In genomic region chr2L:9127072-9127646, dm6 we compare ENCODE assay signal across 4 fruit fly cellular contexts.
TF ChIP-seq lines count a peak whose summit lies in the region.

No protein-coding gene starts in this region.

- TF ChIP-seq CTCF in whole organism, embryonic (GFP tag; optimal IDR thresholded peaks at IDR 0.05; lab: Kevin White, UChicago) = no peak

TF ChIP-seq in whole organism, embryonic, 481 proteins besides CTCF, POLR2A, EP300 and RAD21 (continues in another document):
- TF ChIP-seq CG7963 (GFP tag; IDR thresholded peaks at IDR 0.05; lab: Robert Waterston, UW; ENCODE audit: partially characterized antibody) (0 out of 3 replicates have a peak, but pooled peaks have one; percentile 25), zf30C (GFP tag; optimal IDR thresholded peaks at IDR 0.05; lab: Kevin White, UChicago) (no peak), Hsf (GFP tag; optimal IDR thresholded peaks at IDR 0.05; lab: Kevin White, UChicago) (no peak), prd (optimal IDR thresholded peaks at IDR 0.05; lab: Kevin White, UChicago) (no peak), prd (GFP tag; IDR thresholded peaks at IDR 0.05; lab: Robert Waterston, UW) (0 out of 3 replicates have a peak, but pooled peaks have one; percentile 5), phol (tag; optimal IDR thresholded peaks at IDR 0.05; lab: Kevin White, UChicago) (no peak), ci (GFP tag; IDR thresholded peaks at IDR 0.05; lab: Robert Waterston, UW) (peak; percentile 25; the same call in 1 of the 3 replicates), sisA (GFP tag; IDR thresholded peaks at IDR 0.05; lab: Robert Waterston, UW) (peak; percentile 3; the same call in 1 of the 2 replicates), CG5180 (GFP tag; optimal IDR thresholded peaks at IDR 0.05; lab: Kevin White, UChicago) (peak; percentile 68), CG16779 (GFP tag; IDR thresholded peaks at IDR 0.05; lab: Robert Waterston, UW) (no peak), Opbp (GFP tag; IDR thresholded peaks at IDR 0.05; lab: Robert Waterston, UW; ENCODE audit: partially characterized antibody) (0 out of 3 replicates have a peak, but pooled peaks have one; percentile 30), sens (GFP tag; lab: Kevin White, UChicago) (peak; percentile 75), NFAT (GFP tag; IDR thresholded peaks at IDR 0.05; lab: Robert Waterston, UW) (0 out of 2 replicates have a peak, but pooled peaks have one; percentile 22), lmd (GFP tag; IDR thresholded peaks at IDR 0.05; lab: Robert Waterston, UW) (0 out of 2 replicates have a peak, but pooled peaks have one; percentile 17), ap (GFP tag; IDR thresholded peaks at IDR 0.05; lab: Robert Waterston, UW) (peak; percentile 10; the same call in 1 of the 2 replicates), Med (GFP tag; lab: Kevin White, UChicago) (peak; percentile 69), esg (GFP tag; conservative IDR thresholded peaks at IDR 0.05; lab: Robert Waterston, UW) (0 out of 2 replicates have a peak, but pooled peaks have one; percentile 14), crol (GFP tag; IDR thresholded peaks at IDR 0.05; lab: Robert Waterston, UW) (peak; percentile 97), CG6791 (GFP tag; IDR thresholded peaks at IDR 0.05; lab: Robert Waterston, UW; ENCODE audit: partially characterized antibody) (0 out of 3 replicates have a peak, but pooled peaks have one; percentile 54)

TF ChIP-seq in whole organism, prepupa, 60 proteins besides CTCF, POLR2A, EP300 and RAD21:
- TF ChIP-seq net (GFP tag; optimal IDR thresholded peaks at IDR 0.05; lab: Kevin White, UChicago) (no peak), lz (GFP tag; optimal IDR thresholded peaks at IDR 0.05; lab: Kevin White, UChicago) (peak; percentile 14), CG3919 (GFP tag; optimal IDR thresholded peaks at IDR 0.05; lab: Kevin White, UChicago) (peak; percentile 25), topi (GFP tag; optimal IDR thresholded peaks at IDR 0.05; lab: Kevin White, UChicago) (no peak), CG10631 (GFP tag; optimal IDR thresholded peaks at IDR 0.05; lab: Kevin White, UChicago) (peak; percentile 2), svp (GFP tag; lab: Kevin White, UChicago) (peak; percentile 52), Eip75B (GFP tag; optimal IDR thresholded peaks at IDR 0.05; lab: Kevin White, UChicago) (peak; percentile 50), CG8119 (GFP tag; IDR thresholded peaks at IDR 0.05; lab: Robert Waterston, UW) (no peak), CG3032 (tag; optimal IDR thresholded peaks at IDR 0.05; lab: Kevin White, UChicago) (no peak), CG6163 (GFP tag; IDR thresholded peaks at IDR 0.05; lab: Robert Waterston, UW) (peak; percentile 49; the same call in 2 of the 3 replicates), Met (GFP tag; optimal IDR thresholded peaks at IDR 0.05; lab: Kevin White, UChicago) (peak; percentile 29), eg (GFP tag; IDR thresholded peaks at IDR 0.05; lab: Robert Waterston, UW) (0 out of 3 replicates have a peak, but pooled peaks have one; percentile 47), Eip78C (GFP tag; lab: Kevin White, UChicago) (peak; percentile 36)

TF ChIP-seq in whole organism, pupa, 21 proteins besides CTCF, POLR2A, EP300 and RAD21:
- TF ChIP-seq CG10348 (GFP tag; IDR thresholded peaks at IDR 0.05; lab: Robert Waterston, UW) = no peak
- peak; percentile 99 for TF ChIP-seq CG13204 (GFP tag; optimal IDR thresholded peaks at IDR 0.05; lab: Kevin White, UChicago)
- TF ChIP-seq fd96Ca (GFP tag; IDR thresholded peaks at IDR 0.05; lab: Robert Waterston, UW) = peak; percentile 57; the same call in 2 of the 3 replicates
- TF ChIP-seq EcR (GFP tag; optimal IDR thresholded peaks at IDR 0.05; lab: Kevin White, UChicago) = peak; percentile 26

TF ChIP-seq in whole organism, wandering third instar larva, 38 proteins besides CTCF, POLR2A, EP300 and RAD21:
- TF ChIP-seq fru (GFP tag; optimal IDR thresholded peaks at IDR 0.05; lab: Kevin White, UChicago) = peak; percentile 54
- TF ChIP-seq woc (GFP tag; optimal IDR thresholded peaks at IDR 0.05; lab: Kevin White, UChicago) = no peak
- peak in 1 of 2 experiments; percentile 38 for TF ChIP-seq foxo (GFP tag; optimal IDR thresholded peaks at IDR 0.05; lab: Kevin White, UChicago)
- TF ChIP-seq Hr83 (GFP tag; optimal IDR thresholded peaks at IDR 0.05; lab: Kevin White, UChicago; ENCODE audit: poor library complexity, severe bottlenecking) = no peak
- no peak for TF ChIP-seq tai (GFP tag; optimal IDR thresholded peaks at IDR 0.05; lab: Kevin White, UChicago)
TF ChIP-seq in whole organism, wandering third instar larva: peak in this region for 2.
